Fruit fly (Drosophila melanogaster) whole organism, prepupa: ENCODE results near the gene Mical.

ENCODE experiments used
- Blimp-1 ChIP-seq: fragments of 200-800 bp; sonication (Bioruptor generic); optimal IDR thresholded peaks from 3 replicates; lab custom pipeline; 2017; ENCODE audit warnings: missing biosample characterization, missing genetic modification characterization, mild to moderate bottlenecking, moderate library complexity, missing genetic modification reagents
- CG10631 ChIP-seq: fragments of 200-800 bp; sonication (Bioruptor generic); optimal IDR thresholded peaks from 2 replicates; lab custom pipeline; 2016; ENCODE audit warnings: missing biosample characterization, missing genetic modification characterization
- CG10669 ChIP-seq: fragments of 200-800 bp; sonication (Bioruptor generic); optimal IDR thresholded peaks from 3 replicates; lab custom pipeline; 2018; ENCODE audit warnings: missing biosample characterization, mild to moderate bottlenecking, missing genetic modification characterization, moderate library complexity
- CG11294 ChIP-seq: fragments of 200-800 bp; sonication (Bioruptor generic); IDR thresholded peaks from 2 replicates; pipeline ENCODE4 v1.3.6; 2022; ENCODE audit warnings: missing biosample characterization, missing genetic modification characterization
- CG11902 ChIP-seq: fragments of 200-800 bp; sonication (Bioruptor generic); optimal IDR thresholded peaks from 3 replicates; lab custom pipeline; 2016; ENCODE audit warnings: missing biosample characterization, missing genetic modification characterization
- CG15336 ChIP-seq: fragments of 200-800 bp; sonication (Bioruptor generic); IDR thresholded peaks from 2 replicates; pipeline ENCODE4 v1.3.6; 2022; ENCODE audit warnings: missing biosample characterization, missing genetic modification characterization
- CG16779 ChIP-seq: fragments of 200-800 bp; sonication (Bioruptor generic); optimal IDR thresholded peaks from 3 replicates; lab custom pipeline; 2017; ENCODE audit warnings: missing biosample characterization, mild to moderate bottlenecking, missing genetic modification characterization
- CG3032 ChIP-seq: fragments of 200-800 bp; optimal IDR thresholded peaks from 2 replicates; lab custom pipeline; 2019; ENCODE audit warnings: missing biosample characterization, mild to moderate bottlenecking, missing genetic modification characterization, moderate library complexity
- CG31627 ChIP-seq: fragments of 200-800 bp; sonication (Bioruptor generic); optimal IDR thresholded peaks from 3 replicates; lab custom pipeline; 2016; ENCODE audit warnings: missing biosample characterization, missing genetic modification characterization
- CG32006 ChIP-seq: fragments of 200-800 bp; sonication (Bioruptor generic); optimal IDR thresholded peaks from 3 replicates; lab custom pipeline; 2017; ENCODE audit warnings: missing biosample characterization, mild to moderate bottlenecking, missing genetic modification characterization
- CG3919 ChIP-seq: fragments of 200-800 bp; sonication (Bioruptor generic); optimal IDR thresholded peaks from 3 replicates; lab custom pipeline; 2016; ENCODE audit warnings: missing biosample characterization, missing genetic modification characterization
- CG4318 ChIP-seq: fragments of 200-800 bp; sonication (Bioruptor generic); optimal IDR thresholded peaks from 3 replicates; lab custom pipeline; 2017; ENCODE audit warnings: missing biosample characterization, mild to moderate bottlenecking, missing genetic modification characterization
- CG6163 ChIP-seq: fragments of 200-800 bp; sonication (Bioruptor generic); IDR thresholded peaks from 3 replicates; pipeline ENCODE4 v1.3.6; 2022; ENCODE audit warnings: missing biosample characterization, missing genetic modification characterization
- CG6854 ChIP-seq: fragments of 200-800 bp; sonication (Bioruptor generic); optimal IDR thresholded peaks from 2 replicates; lab custom pipeline; 2017; ENCODE audit warnings: missing biosample characterization, mild to moderate bottlenecking, missing genetic modification characterization
- CG8119 ChIP-seq: fragments of 200-800 bp; sonication (Bioruptor generic); IDR thresholded peaks from 3 replicates; pipeline ENCODE4 v1.3.6; 2022; ENCODE audit warnings: missing biosample characterization, missing genetic modification characterization
- CG8319 ChIP-seq: fragments of 200-800 bp; sonication (Bioruptor generic); optimal IDR thresholded peaks from 3 replicates; lab custom pipeline; 2016; ENCODE audit warnings: missing biosample characterization, missing genetic modification characterization
- CG8632 ChIP-seq: fragments of 200-800 bp; sonication (Bioruptor generic); optimal IDR thresholded peaks from 3 replicates; lab custom pipeline; 2016; ENCODE audit warnings: missing biosample characterization, missing genetic modification characterization
- CG9139 ChIP-seq: fragments of 200-800 bp; sonication (Bioruptor generic); optimal IDR thresholded peaks from 3 replicates; lab custom pipeline; 2017; ENCODE audit warnings: missing biosample characterization, mild to moderate bottlenecking, missing genetic modification characterization
- Eip93F ChIP-seq: fragments of 200-800 bp; sonication (Bioruptor generic); optimal IDR thresholded peaks from 2 replicates; lab custom pipeline; 2016; ENCODE audit warnings: missing biosample characterization, mild to moderate bottlenecking, missing genetic modification characterization
- Ets96B ChIP-seq: fragments of 200-800 bp; optimal IDR thresholded peaks from 2 replicates; lab custom pipeline; 2019; ENCODE audit warnings: missing biosample characterization, mild to moderate bottlenecking, missing genetic modification characterization, moderate library complexity
- Gug ChIP-seq: fragments of 200-800 bp; sonication (Bioruptor generic); IDR thresholded peaks from 2 replicates; pipeline ENCODE4 v1.3.6; 2022; ENCODE audit warnings: missing biosample characterization, missing genetic modification characterization
- Hr39 ChIP-seq: fragments of 200-800 bp; sonication (Bioruptor generic); optimal IDR thresholded peaks from 2 replicates; lab custom pipeline; 2016; ENCODE audit warnings: missing biosample characterization, missing genetic modification characterization
- Hr4 ChIP-seq: fragments of 200-800 bp; sonication (Bioruptor generic); optimal IDR thresholded peaks from 3 replicates; lab custom pipeline; 2016; ENCODE audit warnings: missing biosample characterization, missing genetic modification characterization
- Lpt ChIP-seq: fragments of 200-800 bp; sonication (Bioruptor generic); optimal IDR thresholded peaks from 3 replicates; lab custom pipeline; 2016; ENCODE audit warnings: missing biosample characterization, missing genetic modification characterization
- Smox ChIP-seq: fragments of 200-800 bp; sonication (Bioruptor generic); optimal IDR thresholded peaks from 3 replicates; lab custom pipeline; 2016; ENCODE audit warnings: missing biosample characterization, missing genetic modification characterization
- Sox102F ChIP-seq: fragments of 200-800 bp; sonication (Bioruptor generic); optimal IDR thresholded peaks from 2 replicates; lab custom pipeline; 2016; ENCODE audit warnings: missing biosample characterization, mild to moderate bottlenecking, missing genetic modification characterization
- Sox14 ChIP-seq: fragments of 200-800 bp; sonication (Bioruptor generic); optimal IDR thresholded peaks from 3 replicates; lab custom pipeline; 2016; ENCODE audit warnings: missing biosample characterization, missing genetic modification characterization
- achi ChIP-seq: fragments of 200-800 bp; sonication (Bioruptor generic); optimal IDR thresholded peaks from 3 replicates; lab custom pipeline; 2016; ENCODE audit warnings: missing biosample characterization, missing genetic modification characterization
- acj6 ChIP-seq: fragments of 200-800 bp; sonication (Bioruptor generic); optimal IDR thresholded peaks from 3 replicates; lab custom pipeline; 2016; ENCODE audit warnings: missing biosample characterization, missing genetic modification characterization
- dsx ChIP-seq: fragments of 200-800 bp; optimal IDR thresholded peaks from 3 replicates; lab custom pipeline; 2019; ENCODE audit warnings: missing biosample characterization, mild to moderate bottlenecking, missing genetic modification characterization, moderate library complexity; ENCODE audit not compliant: poor library complexity, severe bottlenecking
- eg ChIP-seq: fragments of 200-800 bp; sonication (Bioruptor generic); IDR thresholded peaks from 3 replicates; pipeline ENCODE4 v1.3.6; 2022; ENCODE audit warnings: missing biosample characterization, missing genetic modification characterization
- esn ChIP-seq: fragments of 200-800 bp; sonication (Bioruptor generic); optimal IDR thresholded peaks from 2 replicates; lab custom pipeline; 2016; ENCODE audit warnings: missing biosample characterization, mild to moderate bottlenecking, missing genetic modification characterization, moderate library complexity
- fd59A ChIP-seq: fragments of 200-800 bp; sonication (Bioruptor generic); optimal IDR thresholded peaks from 2 replicates; lab custom pipeline; 2017; ENCODE audit warnings: missing biosample characterization, mild to moderate bottlenecking, missing genetic modification characterization, missing genetic modification reagents
- fd85E ChIP-seq: fragments of 200-800 bp; sonication (Bioruptor generic); optimal IDR thresholded peaks from 3 replicates; lab custom pipeline; 2016; ENCODE audit warnings: missing biosample characterization, missing genetic modification characterization
- fkh ChIP-seq: fragments of 200-800 bp; sonication (Bioruptor generic); optimal IDR thresholded peaks from 3 replicates; lab custom pipeline; 2017; ENCODE audit warnings: missing biosample characterization, mild to moderate bottlenecking, missing genetic modification characterization, moderate library complexity
- lz ChIP-seq: fragments of 200-800 bp; sonication (Bioruptor generic); optimal IDR thresholded peaks from 3 replicates; lab custom pipeline; 2016; ENCODE audit warnings: missing biosample characterization, missing genetic modification characterization
- net ChIP-seq: fragments of 200-800 bp; sonication (Bioruptor generic); optimal IDR thresholded peaks from 3 replicates; lab custom pipeline; 2016; ENCODE audit warnings: missing biosample characterization, missing genetic modification characterization
- salr ChIP-seq, 2 experiments: fragments of 200-800 bp; sonication (Bioruptor generic); optimal IDR thresholded peaks; 3 replicates each; lab custom pipeline; 2016 to 2018; ENCODE audit warnings: missing biosample characterization in 2 of 2, missing genetic modification characterization in 2 of 2, mild to moderate bottlenecking in 1 of 2
- spab ChIP-seq: fragments of 200-800 bp; sonication (Bioruptor generic); optimal IDR thresholded peaks from 2 replicates; lab custom pipeline; 2017; ENCODE audit warnings: missing biosample characterization, mild to moderate bottlenecking, missing genetic modification characterization, missing genetic modification reagents
- topi ChIP-seq: fragments of 200-800 bp; sonication (Bioruptor generic); optimal IDR thresholded peaks from 3 replicates; lab custom pipeline; 2016; ENCODE audit warnings: missing biosample characterization, missing genetic modification characterization
- vri ChIP-seq: fragments of 200-800 bp; sonication (Bioruptor generic); optimal IDR thresholded peaks from 3 replicates; lab custom pipeline; 2016; ENCODE audit warnings: missing biosample characterization, mild to moderate bottlenecking, missing genetic modification characterization

The Mical gene

DNA sequence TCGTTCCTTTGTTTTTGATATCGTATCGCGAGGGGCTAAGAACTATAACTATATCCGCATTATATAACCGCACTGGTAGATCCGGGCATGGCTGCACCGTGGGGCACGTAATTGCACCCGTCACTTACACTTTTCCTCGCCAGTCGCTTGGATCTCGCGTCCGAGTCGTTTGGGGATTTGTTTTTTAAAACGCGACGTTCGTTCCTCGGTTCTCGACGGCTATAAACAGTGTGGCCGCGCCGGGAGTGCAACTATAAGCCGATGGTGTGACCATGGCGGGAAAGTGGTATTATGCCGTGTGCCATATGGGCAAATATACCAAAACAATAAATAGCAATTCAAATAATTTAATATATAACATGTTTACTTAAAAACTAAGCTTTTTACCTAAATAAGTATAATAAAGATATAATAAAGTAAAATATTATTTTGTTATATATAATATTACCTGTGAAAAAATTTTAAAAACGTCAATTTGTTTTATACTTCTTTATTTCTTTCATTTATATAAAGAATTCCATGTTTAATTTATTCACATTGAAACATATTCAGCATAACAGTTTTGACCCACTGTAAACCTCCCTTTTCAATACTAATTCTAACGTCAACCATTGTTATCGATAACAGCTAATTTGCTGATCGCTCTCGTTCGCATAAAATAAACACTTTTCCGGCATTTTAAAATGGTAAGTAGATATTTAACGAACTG, at the start of gene Mical, which contains the start of gene CG3909 (continued):
- TF ChIP-seq CG10631 (GFP tag; lab: Kevin White, UChicago), result peak; percentile 88
- peak; percentile 78 for TF ChIP-seq CG15336 (GFP tag; lab: Robert Waterston, UW)
- peak; percentile 75 for TF ChIP-seq acj6 (GFP tag; lab: Kevin White, UChicago)
- no peak for TF ChIP-seq CG4318 (GFP tag; lab: Kevin White, UChicago)
- peak; percentile 69 for TF ChIP-seq vri (GFP tag; lab: Kevin White, UChicago)
- TF ChIP-seq CG3032 (tag; lab: Kevin White, UChicago), result peak; percentile 86
- TF ChIP-seq eg (GFP tag; lab: Robert Waterston, UW), result peak; percentile 92
- peak; percentile 76 for TF ChIP-seq CG11294 (GFP tag; lab: Robert Waterston, UW)
- peak; percentile 81 for TF ChIP-seq esn (GFP tag; lab: Kevin White, UChicago)

dm6 chr3R:10091513-10091912, 48.8 kb upstream of the Mical start:
- TF ChIP-seq topi (GFP tag; lab: Kevin White, UChicago), result no peak
- no peak for TF ChIP-seq CG16779
- TF ChIP-seq salr (GFP tag; optimal IDR thresholded peaks at IDR 0.05; lab: Kevin White, UChicago), result no peak
- TF ChIP-seq CG15336 (GFP tag; lab: Robert Waterston, UW), result no peak
- TF ChIP-seq Gug, result no peak
- TF ChIP-seq CG31627, result no peak
- TF ChIP-seq CG8319 (GFP tag; lab: Kevin White, UChicago), result no peak
- TF ChIP-seq fd85E, result no peak
- TF ChIP-seq Hr39, result no peak
- no peak for TF ChIP-seq Eip93F (GFP tag; lab: Kevin White, UChicago)
- no peak for TF ChIP-seq net (GFP tag; lab: Kevin White, UChicago)
- TF ChIP-seq CG6854 (GFP tag; lab: Kevin White, UChicago), result no peak
- TF ChIP-seq Smox (GFP tag; lab: Kevin White, UChicago), result no peak
- no peak for TF ChIP-seq Blimp-1 (GFP tag; lab: Kevin White, UChicago)
- no peak for TF ChIP-seq achi (GFP tag; lab: Kevin White, UChicago)
- TF ChIP-seq CG3919 (GFP tag; lab: Kevin White, UChicago), result no peak
- no peak for TF ChIP-seq CG8632 (GFP tag; lab: Kevin White, UChicago)

dm6 chr3R:10090906-10091305, 48.2 kb upstream of the Mical start:
- TF ChIP-seq topi (GFP tag; lab: Kevin White, UChicago) (no peak), CG11902 (GFP tag; lab: Kevin White, UChicago) (no peak), Lpt (GFP tag; lab: Kevin White, UChicago) (no peak), esn (GFP tag; lab: Kevin White, UChicago) (no peak), CG8319 (GFP tag; lab: Kevin White, UChicago) (no peak)

- TF ChIP-seq CG32006 (GFP tag; lab: Kevin White, UChicago) (no peak), CG11902 (GFP tag; lab: Kevin White, UChicago) (no peak), Hr39 (no peak), Smox (GFP tag; lab: Kevin White, UChicago) (no peak), topi (GFP tag; lab: Kevin White, UChicago) (no peak), Hr4 (GFP tag; lab: Kevin White, UChicago) (no peak), CG8632 (GFP tag; lab: Kevin White, UChicago) (no peak), Gug (no peak), CG8319 (GFP tag; lab: Kevin White, UChicago) (no peak), lz (GFP tag; lab: Kevin White, UChicago) (no peak), CG10669 (no peak), eg (GFP tag; lab: Robert Waterston, UW) (0 out of 3 replicates have a peak, but pooled peaks have one; percentile 30), CG4318 (GFP tag; lab: Kevin White, UChicago) (no peak), Ets96B (tag; lab: Kevin White, UChicago) (no peak), spab (GFP tag; lab: Kevin White, UChicago) (no peak), CG31627 (no peak), CG15336 (GFP tag; lab: Robert Waterston, UW) (peak; percentile 44; the same call in 1 of the 2 replicates), CG11294 (GFP tag; lab: Robert Waterston, UW) (no peak), fd85E (no peak), Sox102F (GFP tag; lab: Kevin White, UChicago) (peak; percentile 14), CG9139 (GFP tag; lab: Kevin White, UChicago) (no peak), dsx (GFP tag; lab: Kevin White, UChicago) (peak; percentile 27), Lpt (GFP tag; lab: Kevin White, UChicago) (peak; percentile 2), Sox14 (GFP tag; lab: Kevin White, UChicago) (peak; percentile 55), CG6163 (GFP tag; lab: Robert Waterston, UW) (peak; percentile 55), CG8119 (GFP tag; lab: Robert Waterston, UW) (no peak; the same call in 1 of the 3 replicates), fd59A (GFP tag; lab: Kevin White, UChicago) (no peak), vri (GFP tag; lab: Kevin White, UChicago) (peak; percentile 82), fkh (GFP tag; lab: Kevin White, UChicago) (no peak), CG16779 (peak; percentile 33)
Measured at dm6 chr3R:10089171-10089664, 46.5 kb upstream of the Mical start.
